Fruit fly (Drosophila melanogaster): ENCODE results near the gene CG13409.

Gene CG13409

DNA sequence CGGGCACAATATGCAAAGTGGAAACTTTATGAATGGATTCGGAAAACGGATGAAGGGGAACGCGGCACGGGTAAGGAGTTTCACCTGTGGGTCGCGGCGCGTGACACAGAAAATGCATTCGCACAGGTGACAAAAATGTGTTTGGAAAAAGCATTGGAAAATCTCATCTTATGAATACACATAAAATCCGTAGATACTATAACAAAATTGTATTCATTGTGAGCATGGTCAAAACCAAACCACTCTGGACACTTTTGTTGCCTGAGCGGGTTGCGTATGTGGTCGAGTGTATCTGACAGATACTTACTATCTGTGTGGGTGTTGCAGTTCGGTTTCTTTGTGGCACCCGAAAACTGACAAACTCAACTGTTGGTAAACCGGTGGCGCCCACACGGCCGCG, 7.8 kb upstream of the CG13409 start:
- TF ChIP-seq CG9948 (tag; optimal IDR thresholded peaks at IDR 0.05) (peak; percentile 31), CG12605 (GFP tag; IDR thresholded peaks at IDR 0.05) (peak; percentile 85), EcR (GFP tag; optimal IDR thresholded peaks at IDR 0.05) (no peak), Snoo (tag; optimal IDR thresholded peaks at IDR 0.05) (peak; percentile 57), CG13204 (GFP tag; optimal IDR thresholded peaks at IDR 0.05) (no peak), CG32121 (GFP tag; IDR thresholded peaks at IDR 0.05) (peak; percentile 90), Pif1B (GFP tag; optimal IDR thresholded peaks at IDR 0.05) (no peak), D1 (tag; optimal IDR thresholded peaks at IDR 0.05) (no peak), CG34367 (tag; optimal IDR thresholded peaks at IDR 0.05) (no peak), CG17806 (tag; optimal IDR thresholded peaks at IDR 0.05) (peak; percentile 37), CG8159 (tag; optimal IDR thresholded peaks at IDR 0.05) (no peak), Ets98B (GFP tag; IDR thresholded peaks at IDR 0.05) (peak; percentile 90), rn (GFP tag; IDR thresholded peaks at IDR 0.05) (peak; percentile 66), CG14655 (GFP tag; optimal IDR thresholded peaks at IDR 0.05) (no peak), gl (tag; optimal IDR thresholded peaks at IDR 0.05) (no peak), CG8301 (tag; optimal IDR thresholded peaks at IDR 0.05) (no peak), fd96Ca (GFP tag; IDR thresholded peaks at IDR 0.05) (peak; percentile 89), CG15710 (tag; optimal IDR thresholded peaks at IDR 0.05) (peak; percentile 49), CG10348 (GFP tag; IDR thresholded peaks at IDR 0.05) (no peak), Pif1A (GFP tag; optimal IDR thresholded peaks at IDR 0.05) (no peak), CG4496 (GFP tag; IDR thresholded peaks at IDR 0.05) (peak; percentile 92)

DNA sequence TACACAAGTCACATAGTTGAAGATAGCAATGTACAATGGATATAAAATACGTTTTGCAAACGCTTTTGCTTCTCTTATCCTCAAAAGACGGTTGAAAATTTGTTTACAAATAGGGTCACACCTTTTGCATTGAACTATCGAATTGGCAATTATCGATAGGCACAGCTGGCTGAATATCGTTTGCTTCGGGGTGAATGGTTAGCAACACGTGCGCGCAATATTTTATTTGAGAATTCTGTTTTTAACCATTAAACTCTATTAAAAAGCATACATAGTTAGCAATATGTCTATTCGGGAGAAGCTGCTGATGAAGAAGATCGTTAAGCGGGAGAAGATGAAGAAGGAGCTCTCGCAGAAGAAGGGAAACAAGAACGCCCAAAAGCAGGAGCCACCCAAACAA, 3.9 kb upstream of the CG13409 start:
- peak; percentile 39 for TF ChIP-seq EcR (GFP tag; optimal IDR thresholded peaks at IDR 0.05)
- TF ChIP-seq CG8159 (tag; optimal IDR thresholded peaks at IDR 0.05) = no peak

DNA sequence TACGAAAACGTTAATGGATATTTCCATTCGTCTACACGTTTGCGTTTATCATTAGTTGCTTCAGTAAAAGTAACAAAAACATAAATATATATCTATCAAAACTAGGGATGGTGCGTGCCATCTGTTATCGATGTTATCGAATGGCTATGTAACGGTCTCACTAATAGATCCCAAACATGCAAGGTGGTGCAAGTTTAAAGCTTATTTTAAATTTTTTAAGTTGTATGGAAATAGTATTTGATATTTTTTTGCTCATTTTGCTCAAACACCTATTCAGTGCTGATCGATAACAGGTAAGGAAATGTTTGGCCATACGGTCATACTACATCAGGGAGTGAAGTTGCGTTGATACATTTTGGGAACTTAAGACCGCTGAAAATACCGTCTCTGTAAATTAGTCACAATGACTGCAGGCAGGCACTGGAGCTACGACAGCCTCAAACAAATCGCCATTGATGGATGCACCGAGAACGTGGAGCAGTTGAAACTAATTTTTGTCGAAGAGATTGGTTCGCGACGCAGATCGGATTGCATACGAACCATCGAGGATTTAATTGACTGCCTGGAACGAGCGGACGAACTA, 2.6 kb upstream of the CG13409 start, which contains the start of the genes CG45099, CG6015, pit and Fadd:
TSS of gene CG45099 (minus strand) at position 127 of the 583 bp plus-strand sequence.
TSS of gene CG6015 (minus strand) at position 127 of the 583 bp plus-strand sequence.
TSS of gene pit (plus strand) at position 139 of the 583 bp plus-strand sequence.
TSS of gene Fadd (plus strand) at position 296 of the 583 bp plus-strand sequence.
- no peak for TF ChIP-seq Ets98B (GFP tag; IDR thresholded peaks at IDR 0.05)
- no peak for TF ChIP-seq Snoo (tag; optimal IDR thresholded peaks at IDR 0.05)
- TF ChIP-seq CG34367 (tag; optimal IDR thresholded peaks at IDR 0.05) = no peak
- TF ChIP-seq CG15710 (tag; optimal IDR thresholded peaks at IDR 0.05) = no peak
- TF ChIP-seq CG8301 (tag; optimal IDR thresholded peaks at IDR 0.05) = no peak
- TF ChIP-seq CG9948 (tag; optimal IDR thresholded peaks at IDR 0.05) = no peak
- TF ChIP-seq gl (tag; optimal IDR thresholded peaks at IDR 0.05) = no peak
- TF ChIP-seq Pif1B (GFP tag; optimal IDR thresholded peaks at IDR 0.05) = no peak
- TF ChIP-seq CG4496 (GFP tag; IDR thresholded peaks at IDR 0.05) = no peak
- no peak for TF ChIP-seq CG10348 (GFP tag; IDR thresholded peaks at IDR 0.05)
- TF ChIP-seq D1 (tag; optimal IDR thresholded peaks at IDR 0.05) = no peak
- no peak for TF ChIP-seq CG14655 (GFP tag; optimal IDR thresholded peaks at IDR 0.05)
- no peak for TF ChIP-seq CG12605 (GFP tag; IDR thresholded peaks at IDR 0.05)
- TF ChIP-seq CG8159 (tag; optimal IDR thresholded peaks at IDR 0.05) = no peak
- TF ChIP-seq fd96Ca (GFP tag; IDR thresholded peaks at IDR 0.05) = no peak
- no peak for TF ChIP-seq CG13204 (GFP tag; optimal IDR thresholded peaks at IDR 0.05)
- no peak for TF ChIP-seq EcR (GFP tag; optimal IDR thresholded peaks at IDR 0.05)
- TF ChIP-seq CG17806 (tag; optimal IDR thresholded peaks at IDR 0.05) = no peak

- no peak for TF ChIP-seq Pif1B (GFP tag; optimal IDR thresholded peaks at IDR 0.05)
- TF ChIP-seq CG34367 (tag; optimal IDR thresholded peaks at IDR 0.05) = no peak
- no peak for TF ChIP-seq CG17806 (tag; optimal IDR thresholded peaks at IDR 0.05)
Observed at dm6 chr3R:22027743-22028099, 4.0 kb downstream of the CG13409 start.

DNA sequence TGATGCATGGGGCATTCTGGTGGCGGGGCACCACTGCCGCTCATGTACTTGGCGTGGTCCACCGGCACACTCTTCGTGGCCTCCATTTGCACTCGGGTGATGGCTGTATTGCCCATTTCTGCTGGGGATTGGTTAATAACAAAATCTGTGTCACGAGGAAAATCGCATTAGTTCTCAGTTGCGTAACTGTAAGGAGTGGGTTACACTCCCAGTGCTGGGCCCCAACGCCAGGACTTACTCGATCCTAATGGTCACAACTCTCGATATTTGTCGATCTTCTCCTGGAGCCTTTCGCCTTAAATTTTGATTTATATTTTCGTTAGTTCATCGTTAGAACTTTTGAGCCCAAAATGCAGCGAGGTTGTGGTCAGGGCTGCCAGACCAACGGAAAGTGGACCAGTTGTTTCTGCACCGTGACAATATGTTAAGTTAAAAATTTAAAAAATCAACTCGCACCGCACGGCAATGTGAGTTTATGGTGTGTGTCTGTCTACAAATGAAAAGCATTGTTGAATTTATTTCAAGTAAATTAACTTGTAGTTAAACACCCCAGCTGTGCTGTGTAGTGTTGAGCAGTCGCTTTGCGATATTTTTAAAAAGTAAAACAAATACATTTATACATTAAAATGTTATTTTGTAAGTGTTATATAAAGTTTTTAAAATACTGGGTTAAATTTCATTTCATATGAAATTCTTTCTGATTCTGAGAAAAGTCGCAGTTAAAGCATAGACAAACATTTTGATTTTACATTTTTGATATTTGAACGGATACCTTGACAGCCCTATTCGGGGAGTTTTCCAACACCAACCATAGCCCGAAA, 4.6 kb downstream of the CG13409 start, which contains the start of the genes Cchl and ND-42:
TSS of gene Cchl (minus strand) at position 559 of the 821 bp plus-strand sequence.
TSS of gene ND-42 (plus strand) at position 788 of the 821 bp plus-strand sequence.
- TF ChIP-seq CG9948 (tag; optimal IDR thresholded peaks at IDR 0.05) = peak; percentile 48
- TF ChIP-seq CG8159 (tag; optimal IDR thresholded peaks at IDR 0.05) = peak; percentile 79
- TF ChIP-seq CG8301 (tag; optimal IDR thresholded peaks at IDR 0.05) = no peak
- TF ChIP-seq rn (GFP tag; IDR thresholded peaks at IDR 0.05) = no peak; the same call in none of the 2 replicates
- no peak for TF ChIP-seq CG13204 (GFP tag; optimal IDR thresholded peaks at IDR 0.05)
- TF ChIP-seq gl (tag; optimal IDR thresholded peaks at IDR 0.05) = peak; percentile 18
- TF ChIP-seq CG14655 (GFP tag; optimal IDR thresholded peaks at IDR 0.05) = no peak
- TF ChIP-seq EcR (GFP tag; optimal IDR thresholded peaks at IDR 0.05) = no peak
- peak; percentile 66 for TF ChIP-seq CG17806 (tag; optimal IDR thresholded peaks at IDR 0.05)
- peak; percentile 77; the same call in 2 of the 3 replicates for TF ChIP-seq fd96Ca (GFP tag; IDR thresholded peaks at IDR 0.05)
- TF ChIP-seq CG32121 (GFP tag; IDR thresholded peaks at IDR 0.05) = peak; percentile 46; the same call in 1 of the 2 replicates
- TF ChIP-seq Snoo (tag; optimal IDR thresholded peaks at IDR 0.05) = peak; percentile 79
- TF ChIP-seq Ets98B (GFP tag; IDR thresholded peaks at IDR 0.05) = peak; percentile 75
- TF ChIP-seq CG34367 (tag; optimal IDR thresholded peaks at IDR 0.05) = peak; percentile 70
- peak; percentile 75 for TF ChIP-seq CG4496 (GFP tag; IDR thresholded peaks at IDR 0.05)
- no peak for TF ChIP-seq D1 (tag; optimal IDR thresholded peaks at IDR 0.05)
- peak; percentile 79 for TF ChIP-seq CG15710 (tag; optimal IDR thresholded peaks at IDR 0.05)
- TF ChIP-seq Pif1A (GFP tag; optimal IDR thresholded peaks at IDR 0.05) = no peak
- no peak for TF ChIP-seq Pif1B (GFP tag; optimal IDR thresholded peaks at IDR 0.05)
- TF ChIP-seq CG10348 (GFP tag; IDR thresholded peaks at IDR 0.05) = no peak
- TF ChIP-seq CG12605 (GFP tag; IDR thresholded peaks at IDR 0.05) = peak; percentile 27
